Fruit fly (Drosophila melanogaster) Kc167 (cell line): ENCODE measurements around the gene Etfb.

Source experiments
- Myc ChIP-seq: fragments of >200 bp; optimal IDR thresholded peaks from 2 replicates; lab custom pipeline; 2017; ENCODE audit warnings: missing external identifiers
- Sin3A ChIP-seq: fragments of >200 bp; optimal IDR thresholded peaks from 2 replicates; lab custom pipeline; 2018; ENCODE audit warnings: missing external identifiers
- insv ChIP-seq: fragments of >200 bp; optimal IDR thresholded peaks from 3 replicates; lab custom pipeline; 2018; ENCODE audit warnings: missing external identifiers
- ttk ChIP-seq: sonication (Bioruptor generic); optimal IDR thresholded peaks from 2 replicates; lab custom pipeline; 2017; ENCODE audit warnings: missing external identifiers

DNA sequence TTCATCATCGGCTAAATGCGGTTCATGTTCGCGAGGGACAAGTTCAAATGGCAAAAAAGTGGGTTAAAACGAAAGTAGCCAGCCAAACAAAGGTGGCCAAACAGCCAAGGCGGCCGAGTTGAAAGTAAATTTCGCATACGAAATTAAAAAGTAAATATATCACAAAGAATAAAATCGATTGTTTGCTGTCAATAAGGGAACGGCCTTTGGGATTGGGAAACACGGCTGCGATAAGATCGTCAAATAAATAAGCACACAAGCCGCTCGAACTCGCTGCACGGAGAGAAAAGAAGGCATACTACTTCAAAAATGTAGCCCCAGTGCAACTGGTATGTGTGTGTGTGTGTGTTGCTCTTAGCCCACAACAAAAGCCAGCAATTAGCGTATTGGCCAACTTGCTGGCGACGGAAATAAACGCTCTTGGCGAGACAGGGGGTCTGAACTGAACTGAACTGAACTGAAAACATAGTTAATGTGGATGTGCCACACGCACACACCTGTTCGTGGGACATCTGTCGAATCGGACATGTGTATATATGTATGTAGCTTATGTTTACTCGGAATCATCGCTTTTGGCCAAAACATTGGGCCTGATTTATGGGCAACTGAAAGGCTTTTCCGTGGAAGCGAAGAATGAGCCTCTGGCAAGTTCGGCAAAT, 14.7 kb downstream of the Etfb start:
- TF ChIP-seq Myc (lab: Kevin White, UChicago) (no peak), ttk (lab: Kevin White, UChicago) (no peak), insv (no peak), Sin3A (lab: Kevin White, UChicago) (no peak)
